Worm (Caenorhabditis elegans) whole organism, L1 larva: ENCODE measurements around the gene F31E8.5.
A peak's percentile ranks its signal among the peaks of the same experiment; 100 is the strongest.

Experiments
- C34B4.2 ChIP-seq: sonication (generic microtip); optimal IDR thresholded peaks from 2 replicates; lab custom pipeline; 2017; ENCODE audit warnings: mild to moderate bottlenecking, missing genetic modification characterization, missing compliant biosample characterization
- F16B12.6 ChIP-seq: fragments of 150-350 bp; optimal IDR thresholded peaks from 2 replicates; lab custom pipeline; 2014; ENCODE audit warnings: missing biosample characterization, missing genetic modification characterization
- Y116A8C.19 ChIP-seq: sonication (generic microtip); optimal IDR thresholded peaks from 2 replicates; lab custom pipeline; 2016; ENCODE audit warnings: missing compliant biosample characterization, missing genetic modification characterization, borderline replicate concordance
- blmp-1 ChIP-seq: fragments of 150-350 bp; optimal IDR thresholded peaks from 2 replicates; lab custom pipeline; 2014; ENCODE audit warnings: missing biosample characterization, missing genetic modification characterization
- ceh-8 ChIP-seq: fragments of 200-800 bp; sonication (Bioruptor generic); optimal IDR thresholded peaks from 2 replicates; lab custom pipeline; 2018; ENCODE audit warnings: mild to moderate bottlenecking, missing genetic modification characterization, moderate library complexity, missing compliant biosample characterization
- ceh-82 ChIP-seq, 3 experiments: fragments of 150-350 bp in 1 of 3; sonication (generic microtip) in 2 of 3; optimal IDR thresholded peaks; 2 replicates each; lab custom pipeline; 2014 to 2017; ENCODE audit warnings: missing biosample characterization in 3 of 3, missing genetic modification characterization in 3 of 3
- ceh-88 ChIP-seq: fragments of 200-800 bp; sonication (Bioruptor generic); IDR thresholded peaks from 2 replicates; pipeline ENCODE4 v1.3.6; 2022; ENCODE audit warnings: missing genetic modification characterization, missing compliant biosample characterization
- ceh-90 ChIP-seq: sonication (generic microtip); optimal IDR thresholded peaks from 2 replicates; lab custom pipeline; 2016; ENCODE audit warnings: missing genetic modification characterization, missing compliant biosample characterization
- efl-3 ChIP-seq: fragments of 200-800 bp; sonication (Bioruptor generic); optimal IDR thresholded peaks from 2 replicates; lab custom pipeline; 2018; ENCODE audit warnings: mild to moderate bottlenecking, missing genetic modification characterization, missing compliant biosample characterization
- egl-13 ChIP-seq: sonication (generic microtip); optimal IDR thresholded peaks from 2 replicates; lab custom pipeline; 2016; ENCODE audit warnings: missing genotype, missing genetic modification reagents, missing genetic modification characterization, missing compliant biosample characterization
- egl-27 ChIP-seq, 2 experiments: fragments of 150-350 bp in 1 of 2; sonication (generic microtip); optimal IDR thresholded peaks; 3 replicates each; lab custom pipeline; 2017 to 2018; ENCODE audit warnings: missing biosample characterization in 2 of 2, missing genetic modification characterization in 2 of 2, missing genetic modification reagents in 2 of 2
- elt-2 ChIP-seq: sonication (generic microtip); optimal IDR thresholded peaks from 2 replicates; lab custom pipeline; 2016; ENCODE audit warnings: missing genetic modification characterization, mild to moderate bottlenecking, inconsistent platforms, missing compliant biosample characterization, missing genetic modification reagents
- elt-3 ChIP-seq, 6 experiments: fragments of 150-350 bp in 1 of 6; sonication (generic microtip); optimal IDR thresholded peaks; 2 replicates each; lab custom pipeline; 2017 to 2018; ENCODE audit warnings: missing biosample characterization in 6 of 6, missing genetic modification characterization in 6 of 6, inconsistent platforms in 1 of 6
- fkh-10 ChIP-seq: sonication (generic microtip); optimal IDR thresholded peaks from 2 replicates; lab custom pipeline; 2017; ENCODE audit warnings: missing biosample characterization, missing genetic modification reagents, missing genetic modification characterization
- fkh-8 ChIP-seq: sonication (generic microtip); optimal IDR thresholded peaks from 2 replicates; lab custom pipeline; 2016; ENCODE audit warnings: mild to moderate bottlenecking, missing genetic modification characterization, missing compliant biosample characterization
- grh-1 ChIP-seq: fragments of 200-800 bp; sonication (Bioruptor generic); IDR thresholded peaks from 2 replicates; pipeline ENCODE4 v1.3.6; 2022; ENCODE audit warnings: missing genetic modification reagents, missing genetic modification characterization, missing compliant biosample characterization
- isw-1 ChIP-seq: fragments of 200-800 bp; sonication (Bioruptor generic); IDR thresholded peaks from 2 replicates; pipeline ENCODE4 v1.3.6; 2022; ENCODE audit warnings: missing genetic modification characterization, missing compliant biosample characterization
- lin-13 ChIP-seq: fragments of 150-350 bp; optimal IDR thresholded peaks from 2 replicates; lab custom pipeline; 2014; ENCODE audit warnings: missing biosample characterization, missing genetic modification reagents, missing genetic modification characterization
- lin-15B ChIP-seq: fragments of 150-350 bp; sonication (generic microtip); optimal IDR thresholded peaks from 3 replicates; lab custom pipeline; 2014; ENCODE audit warnings: missing biosample characterization, missing genetic modification characterization
- lin-35 ChIP-seq, 2 experiments: fragments of 150-350 bp; optimal IDR thresholded peaks; 2 replicates each; lab custom pipeline; 2014; ENCODE audit warnings: missing biosample characterization in 2 of 2, missing genetic modification characterization in 2 of 2, missing genetic modification reagents in 2 of 2
- lin-39 ChIP-seq: fragments of 150-350 bp; optimal IDR thresholded peaks from 2 replicates; lab custom pipeline; 2014; ENCODE audit warnings: missing biosample characterization, missing genetic modification reagents, missing genetic modification characterization
- lir-3 ChIP-seq: sonication (generic microtip); optimal IDR thresholded peaks from 2 replicates; lab custom pipeline; 2016; ENCODE audit warnings: mild to moderate bottlenecking, missing genetic modification characterization, moderate library complexity, missing compliant biosample characterization; ENCODE audit not compliant: poor library complexity
- mef-2 ChIP-seq: fragments of 150-350 bp; optimal IDR thresholded peaks from 2 replicates; lab custom pipeline; 2014; ENCODE audit warnings: missing biosample characterization, missing genetic modification characterization
- mep-1 ChIP-seq: fragments of 150-350 bp; optimal IDR thresholded peaks from 2 replicates; lab custom pipeline; 2014; ENCODE audit warnings: missing biosample characterization, missing genetic modification characterization
- nhr-12 ChIP-seq: sonication (generic microtip); optimal IDR thresholded peaks from 2 replicates; lab custom pipeline; 2017; ENCODE audit warnings: missing biosample characterization, missing genetic modification characterization
- nhr-19 ChIP-seq: fragments of 200-800 bp; sonication (Bioruptor generic); conservative IDR thresholded peaks from 2 replicates; pipeline ENCODE4 v1.3.6; 2022; ENCODE audit warnings: missing genetic modification characterization, missing compliant biosample characterization
- nhr-20 ChIP-seq: sonication (generic microtip); optimal IDR thresholded peaks from 2 replicates; lab custom pipeline; 2016; ENCODE audit warnings: mild to moderate bottlenecking, missing genetic modification characterization, missing compliant biosample characterization
- nhr-47 ChIP-seq: sonication (generic microtip); optimal IDR thresholded peaks from 2 replicates; lab custom pipeline; 2016; ENCODE audit warnings: mild to moderate bottlenecking, missing genetic modification characterization, moderate library complexity, missing compliant biosample characterization
- nhr-71 ChIP-seq: sonication (generic microtip); optimal IDR thresholded peaks from 2 replicates; lab custom pipeline; 2016; ENCODE audit warnings: mild to moderate bottlenecking, missing genetic modification characterization, moderate library complexity, missing compliant biosample characterization
- nhr-77 ChIP-seq: fragments of 150-350 bp; optimal IDR thresholded peaks from 2 replicates; lab custom pipeline; 2014; ENCODE audit warnings: missing biosample characterization, missing genetic modification characterization
- nhr-84 ChIP-seq: sonication (generic microtip); optimal IDR thresholded peaks from 2 replicates; lab custom pipeline; 2017; ENCODE audit warnings: missing biosample characterization, missing genetic modification characterization
- nhr-85 ChIP-seq: sonication (generic microtip); peaks from one replicate; lab custom pipeline; 2016; ENCODE audit warnings: missing genetic modification characterization, inconsistent platforms, missing compliant biosample characterization
- nhr-90 ChIP-seq: sonication (generic microtip); optimal IDR thresholded peaks from 2 replicates; lab custom pipeline; 2016; ENCODE audit warnings: mild to moderate bottlenecking, missing genetic modification characterization, missing compliant biosample characterization; ENCODE audit not compliant: poor library complexity
- pag-3 ChIP-seq: sonication (generic microtip); optimal IDR thresholded peaks from 2 replicates; lab custom pipeline; 2017; ENCODE audit warnings: missing genetic modification characterization, mild to moderate bottlenecking, missing compliant biosample characterization, antibody characterized with exemption, borderline replicate concordance; ENCODE audit not compliant: insufficient read depth
- pax-3 ChIP-seq: fragments of 200-800 bp; sonication (Bioruptor generic); optimal IDR thresholded peaks from 2 replicates; lab custom pipeline; 2018; ENCODE audit warnings: mild to moderate bottlenecking, missing genetic modification characterization, moderate library complexity, missing compliant biosample characterization
- skn-1 ChIP-seq: fragments of 150-350 bp; optimal IDR thresholded peaks from 2 replicates; lab custom pipeline; 2014; ENCODE audit warnings: missing biosample characterization, missing genetic modification characterization
- snpc-4 ChIP-seq: fragments of 150-350 bp; optimal IDR thresholded peaks from 2 replicates; lab custom pipeline; 2014; ENCODE audit warnings: missing biosample characterization, missing genetic modification characterization
- snu-23 ChIP-seq: sonication (generic microtip); optimal IDR thresholded peaks from 2 replicates; lab custom pipeline; 2016; ENCODE audit warnings: missing genetic modification characterization, missing compliant biosample characterization
- sptf-1 ChIP-seq: fragments of 150-350 bp; optimal IDR thresholded peaks from 2 replicates; lab custom pipeline; 2014; ENCODE audit warnings: missing biosample characterization, missing genetic modification characterization
- swsn-7 ChIP-seq: sonication (generic microtip); optimal IDR thresholded peaks from 2 replicates; lab custom pipeline; 2016; ENCODE audit warnings: missing genetic modification characterization, missing compliant biosample characterization
- tbx-2 ChIP-seq: sonication (generic microtip); optimal IDR thresholded peaks from 2 replicates; lab custom pipeline; 2016; ENCODE audit warnings: missing genetic modification characterization, missing compliant biosample characterization
- tlp-1 ChIP-seq: fragments of 150-350 bp; optimal IDR thresholded peaks from 2 replicates; lab custom pipeline; 2014; ENCODE audit warnings: missing biosample characterization, missing genetic modification characterization
- unc-130 ChIP-seq: fragments of 150-350 bp; optimal IDR thresholded peaks from 2 replicates; lab custom pipeline; 2017; ENCODE audit warnings: missing biosample characterization, missing genetic modification characterization, inconsistent platforms
- unc-86 ChIP-seq: sonication (generic microtip); optimal IDR thresholded peaks from 2 replicates; lab custom pipeline; 2016; ENCODE audit warnings: missing genetic modification characterization, missing compliant biosample characterization
- unc-98 ChIP-seq: fragments of 200-800 bp; sonication (Bioruptor generic); IDR thresholded peaks from 2 replicates; pipeline ENCODE4 v1.3.6; 2022; ENCODE audit warnings: missing genetic modification characterization, missing compliant biosample characterization
- vab-15 ChIP-seq: sonication (generic microtip); optimal IDR thresholded peaks from 2 replicates; lab custom pipeline; 2017; ENCODE audit warnings: missing genotype, mild to moderate bottlenecking, missing genetic modification characterization, missing compliant biosample characterization
- xbp-1 ChIP-seq: sonication (generic microtip); optimal IDR thresholded peaks from 2 replicates; lab custom pipeline; 2016; ENCODE audit warnings: missing genetic modification characterization, missing compliant biosample characterization
- zag-1 ChIP-seq: fragments of 150-350 bp; optimal IDR thresholded peaks from 2 replicates; lab custom pipeline; 2014; ENCODE audit warnings: missing biosample characterization, missing genetic modification characterization
- ztf-11 ChIP-seq, 2 experiments: sonication (generic microtip); optimal IDR thresholded peaks; 2 replicates each; lab custom pipeline; 2016 to 2017; ENCODE audit warnings: missing genetic modification characterization in 2 of 2, missing biosample characterization in 1 of 2, missing compliant biosample characterization in 1 of 2

F31E8.5 gene

DNA sequence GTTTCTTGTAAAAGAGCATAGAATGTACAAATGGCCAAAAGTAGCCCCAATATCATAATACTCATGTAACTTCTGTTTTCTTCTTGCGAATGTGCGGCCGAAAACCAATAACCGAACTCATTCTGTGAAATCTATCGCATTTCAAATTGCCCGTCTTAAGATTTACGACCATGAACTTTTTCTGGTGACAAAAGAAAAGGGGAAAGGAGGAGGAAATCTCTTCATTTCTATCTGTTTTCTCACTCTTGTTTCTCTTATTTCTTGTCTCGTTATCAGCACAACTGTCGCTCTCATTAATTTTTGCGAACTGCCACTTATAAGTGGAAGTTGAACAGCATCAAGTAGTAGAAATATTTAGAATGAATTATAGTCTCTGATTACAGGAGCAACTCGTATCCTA, 34.0 kb upstream of the F31E8.5 start (continued):
- TF ChIP-seq Y116A8C.19 (tag; lab: Kevin White, UChicago) (no peak), mef-2 (no peak), fkh-8 (no peak), ztf-11 (tag; optimal IDR thresholded peaks at IDR 0.05; lab: Kevin White, UChicago) (no peak), lin-39 (tag; lab: Kevin White, UChicago) (no peak), mep-1 (tag; lab: Kevin White, UChicago) (peak; percentile 25)

DNA sequence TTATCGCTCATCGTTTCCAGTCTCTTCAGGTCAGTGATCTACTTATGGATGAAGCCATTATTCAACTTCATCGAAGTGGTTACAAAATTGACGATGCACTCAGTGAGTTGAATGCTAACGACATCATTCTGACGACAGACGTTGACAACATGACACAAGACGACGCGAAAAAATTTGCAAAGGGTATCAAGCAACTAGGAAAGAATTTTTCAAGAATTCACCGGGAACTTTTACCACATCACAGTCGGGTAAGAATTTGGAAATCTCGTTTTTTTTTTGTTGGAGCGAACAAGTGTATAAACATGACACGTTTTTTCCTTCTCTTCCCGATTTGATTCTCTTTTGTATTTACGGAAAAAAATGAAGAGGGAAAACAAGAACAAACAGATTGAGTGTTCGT, 33.6 kb upstream of the F31E8.5 start:
- TF ChIP-seq unc-98 (GFP tag; lab: Robert Waterston, UW) (no peak), vab-15 (tag; lab: Kevin White, UChicago) (no peak), lir-3 (tag; lab: Kevin White, UChicago) (no peak), nhr-71 (no peak), snpc-4 (tag; lab: Kevin White, UChicago) (no peak), snu-23 (no peak), nhr-90 (tag; lab: Kevin White, UChicago) (no peak)

DNA sequence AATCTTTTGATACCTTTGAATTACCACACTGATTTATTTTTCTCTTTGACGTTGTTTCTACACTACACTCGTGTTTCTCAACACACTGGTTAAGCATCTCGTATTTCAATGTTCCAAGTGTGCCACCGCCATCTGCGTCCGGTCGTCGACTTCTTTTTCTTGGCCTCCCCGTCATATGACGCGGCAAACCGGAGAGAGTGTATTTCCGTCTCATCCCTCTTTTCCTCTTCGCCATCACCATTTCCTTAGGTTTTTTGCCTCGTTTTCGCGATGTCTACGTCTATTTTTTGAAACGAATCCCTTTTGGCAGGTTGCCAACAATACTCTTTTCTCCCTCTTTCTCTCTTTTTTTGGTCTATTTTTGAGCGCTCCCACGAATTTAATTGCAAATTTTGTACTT, 31.9 kb upstream of the F31E8.5 start:
- TF ChIP-seq fkh-10, result no peak
- TF ChIP-seq pag-3 (tag; lab: Kevin White, UChicago), result no peak
- peak; percentile 1 for TF ChIP-seq nhr-77 (tag; lab: Kevin White, UChicago)
- TF ChIP-seq lin-15B (tag; lab: Kevin White, UChicago), result no peak
- TF ChIP-seq elt-3 (tag; optimal IDR thresholded peaks at IDR 0.05; lab: Kevin White, UChicago), result no peak
- no peak for TF ChIP-seq F16B12.6 (tag; lab: Kevin White, UChicago)
- peak in 1 of 2 experiments; percentile 62 for TF ChIP-seq egl-27 (tag; optimal IDR thresholded peaks at IDR 0.05; lab: Kevin White, UChicago)
- TF ChIP-seq unc-130, result no peak
- TF ChIP-seq nhr-12, result no peak
- TF ChIP-seq ceh-8 (GFP tag; lab: Kevin White, UChicago), result peak; percentile 4
- TF ChIP-seq efl-3, result no peak
- TF ChIP-seq isw-1 (GFP tag; lab: Robert Waterston, UW), result no peak
- TF ChIP-seq lin-13, result peak; percentile 9
- no peak for TF ChIP-seq zag-1 (tag; lab: Kevin White, UChicago)
- TF ChIP-seq unc-86 (tag; lab: Kevin White, UChicago), result peak; percentile 15
- peak; percentile 14 to 46 for TF ChIP-seq lin-35 (GFP tag; optimal IDR thresholded peaks at IDR 0.05; lab: Kevin White, UChicago)
- no peak for TF ChIP-seq C34B4.2
- TF ChIP-seq ceh-88 (GFP tag; lab: Robert Waterston, UW), result no peak; the same call in 1 of the 2 replicates
- peak; percentile 93 for TF ChIP-seq nhr-85
- peak; percentile 87 for TF ChIP-seq nhr-20 (tag; lab: Kevin White, UChicago)
- TF ChIP-seq elt-2 (tag; lab: Kevin White, UChicago), result no peak
- TF ChIP-seq blmp-1 (tag; lab: Kevin White, UChicago), result peak; percentile 49
- TF ChIP-seq skn-1 (tag; lab: Kevin White, UChicago), result no peak
- peak; percentile 24 for TF ChIP-seq mep-1 (tag; lab: Kevin White, UChicago)
- TF ChIP-seq xbp-1 (tag; lab: Kevin White, UChicago), result peak; percentile 43
- TF ChIP-seq snu-23, result peak; percentile 74
- peak; percentile 66 for TF ChIP-seq nhr-47 (tag; lab: Kevin White, UChicago)
- no peak for TF ChIP-seq grh-1 (GFP tag; lab: Robert Waterston, UW)
- no peak for TF ChIP-seq nhr-84 (tag; lab: Kevin White, UChicago)
- TF ChIP-seq tlp-1 (tag; lab: Kevin White, UChicago), result no peak
- TF ChIP-seq egl-13 (tag; lab: Kevin White, UChicago), result peak; percentile 82
- peak; percentile 41 for TF ChIP-seq swsn-7 (tag; lab: Kevin White, UChicago)
- TF ChIP-seq pax-3, result no peak
- peak; percentile 46 for TF ChIP-seq tbx-2 (tag; lab: Kevin White, UChicago)
- TF ChIP-seq nhr-90 (tag; lab: Kevin White, UChicago), result peak; percentile 31
- no peak for TF ChIP-seq fkh-8
- peak in 1 of 2 experiments; percentile 30 for TF ChIP-seq ztf-11 (tag; optimal IDR thresholded peaks at IDR 0.05; lab: Kevin White, UChicago)
- no peak for TF ChIP-seq ceh-90
- no peak; the same call in 1 of the 2 replicates for TF ChIP-seq nhr-19
- TF ChIP-seq sptf-1 (tag; lab: Kevin White, UChicago), result no peak
- TF ChIP-seq ceh-82 (tag; optimal IDR thresholded peaks at IDR 0.05; lab: Kevin White, UChicago), result peak in 1 of 3 experiments; percentile 23
